Fruit fly (Drosophila melanogaster): ENCODE measurements around the gene bgm.

- TF ChIP-seq stc (GFP tag; IDR thresholded peaks at IDR 0.05) = no peak
- TF ChIP-seq fd64A (GFP tag; optimal IDR thresholded peaks at IDR 0.05) = no peak
- no peak for TF ChIP-seq CTCF (GFP tag; optimal IDR thresholded peaks at IDR 0.05)
- TF ChIP-seq az2 (GFP tag; optimal IDR thresholded peaks at IDR 0.05) = no peak
- no peak for TF ChIP-seq CG13894 (tag; optimal IDR thresholded peaks at IDR 0.05)
- TF ChIP-seq zen2 (GFP tag; IDR thresholded peaks at IDR 0.05; ENCODE audit: partially characterized antibody) = no peak
- no peak for TF ChIP-seq CG8290 (GFP tag; optimal IDR thresholded peaks at IDR 0.05)
- TF ChIP-seq CG8290 (tag; optimal IDR thresholded peaks at IDR 0.05) = no peak
- no peak for TF ChIP-seq CG31224 (GFP tag; IDR thresholded peaks at IDR 0.05)
- TF ChIP-seq al (GFP tag; IDR thresholded peaks at IDR 0.05) = no peak
- no peak for TF ChIP-seq Six4 (GFP tag; optimal IDR thresholded peaks at IDR 0.05)
- TF ChIP-seq Oaz (GFP tag; IDR thresholded peaks at IDR 0.05) = no peak
- no peak for TF ChIP-seq so (GFP tag; IDR thresholded peaks at IDR 0.05)
- no peak for TF ChIP-seq CG2116 (GFP tag; optimal IDR thresholded peaks at IDR 0.05)
Measured at dm6 chr2L:13967846-13968350, 44.9 kb upstream of the bgm start, which contains the start of gene NimB3.

Measured in whole organism, embryonic.